Worm (Caenorhabditis elegans): ENCODE data around the gene sre-12.

ce11 chrV:6928938-6929337 lies 50.0 kb downstream of the sre-12 start, which contains the start of gene unc-68:
- TF ChIP-seq ztf-23 (GFP tag; IDR thresholded peaks at IDR 0.05) (no peak), ztf-29 (GFP tag; IDR thresholded peaks at IDR 0.05) (no peak), klf-2 (GFP tag; conservative IDR thresholded peaks at IDR 0.05) (no peak)
